Worm (Caenorhabditis elegans): ENCODE measurements around the gene clc-24.

- TF ChIP-seq elt-3 (tag; optimal IDR thresholded peaks at IDR 0.05) (no peak), mep-1 (tag; optimal IDR thresholded peaks at IDR 0.05) (no peak), ces-1 (GFP tag; optimal IDR thresholded peaks at IDR 0.05) (peak; percentile 83), nhr-237 (tag; optimal IDR thresholded peaks at IDR 0.05) (no peak), unc-62 (GFP tag; optimal IDR thresholded peaks at IDR 0.05) (no peak), elt-1 (tag; optimal IDR thresholded peaks at IDR 0.05; ENCODE audit: borderline replicate concordance, insufficient read depth) (no peak)
These were observed 20.3 kb upstream of the clc-24 start for ce11 chrIII:989558-989957.

Data from whole organism, mixed stage, embryonic.